Worm (Caenorhabditis elegans) whole organism, mixed stage, embryonic: ENCODE results near the gene npr-35.
A peak's percentile ranks its signal among the peaks of the same experiment; 100 is the strongest.

Experiments
- M03D4.4 ChIP-seq: sonication (generic microtip); optimal IDR thresholded peaks from 2 replicates; lab custom pipeline; 2017; ENCODE audit warnings: mild to moderate bottlenecking, missing genetic modification characterization, missing compliant biosample characterization
- bed-3 ChIP-seq: fragments of 200-800 bp; sonication (Bioruptor generic); optimal IDR thresholded peaks from 3 replicates; lab custom pipeline; 2018; ENCODE audit warnings: mild to moderate bottlenecking, missing genetic modification characterization, moderate library complexity, missing compliant biosample characterization
- blmp-1 ChIP-seq: fragments of 150-350 bp; optimal IDR thresholded peaks from 2 replicates; lab custom pipeline; 2014; ENCODE audit warnings: missing biosample characterization, missing genetic modification characterization
- ceh-39 ChIP-seq: fragments of 150-350 bp; optimal IDR thresholded peaks from 2 replicates; lab custom pipeline; 2014; ENCODE audit warnings: missing biosample characterization, missing genetic modification characterization
- ceh-43 ChIP-seq: fragments of 200-800 bp; sonication (Bioruptor generic); optimal IDR thresholded peaks from 2 replicates; lab custom pipeline; 2018; ENCODE audit warnings: mild to moderate bottlenecking, missing genetic modification characterization, moderate library complexity, missing compliant biosample characterization
- ceh-83 ChIP-seq: fragments of 200-800 bp; sonication (Bioruptor generic); optimal IDR thresholded peaks from 2 replicates; lab custom pipeline; 2018; ENCODE audit warnings: mild to moderate bottlenecking, missing genetic modification characterization, missing compliant biosample characterization
- ces-1 ChIP-seq: fragments of 150-350 bp; optimal IDR thresholded peaks from 2 replicates; lab custom pipeline; 2014; ENCODE audit warnings: missing biosample characterization, missing genetic modification reagents, missing genetic modification characterization
- drap-1 ChIP-seq: fragments of 200-800 bp; sonication (Bioruptor generic); optimal IDR thresholded peaks from 3 replicates; lab custom pipeline; 2018; ENCODE audit warnings: mild to moderate bottlenecking, missing genetic modification characterization, missing compliant biosample characterization
- elt-1 ChIP-seq: sonication (generic microtip); optimal IDR thresholded peaks from 2 replicates; lab custom pipeline; 2017; ENCODE audit warnings: missing genetic modification characterization, mild to moderate bottlenecking, missing compliant biosample characterization, antibody characterized with exemption, moderate library complexity, borderline replicate concordance; ENCODE audit not compliant: insufficient read depth
- elt-3 ChIP-seq: fragments of 150-350 bp; optimal IDR thresholded peaks from 2 replicates; lab custom pipeline; 2014; ENCODE audit warnings: missing biosample characterization, missing genetic modification characterization
- flh-1 ChIP-seq: fragments of 200-800 bp; sonication (Bioruptor generic); optimal IDR thresholded peaks from 2 replicates; lab custom pipeline; 2018; ENCODE audit warnings: mild to moderate bottlenecking, missing genetic modification characterization, moderate library complexity, missing compliant biosample characterization
- ham-2 ChIP-seq: fragments of 200-800 bp; sonication (Bioruptor generic); optimal IDR thresholded peaks from 2 replicates; lab custom pipeline; 2018; ENCODE audit warnings: mild to moderate bottlenecking, missing genetic modification characterization, missing compliant biosample characterization
- hlh-1 ChIP-seq: fragments of 150-350 bp; optimal IDR thresholded peaks from 2 replicates; lab custom pipeline; 2014; ENCODE audit warnings: missing biosample characterization, missing genetic modification reagents, missing genetic modification characterization
- lin-32 ChIP-seq: fragments of 200-800 bp; sonication (Bioruptor generic); optimal IDR thresholded peaks from 2 replicates; lab custom pipeline; 2018; ENCODE audit warnings: mild to moderate bottlenecking, missing genetic modification characterization, missing compliant biosample characterization
- lsy-2 ChIP-seq: fragments of 150-350 bp; optimal IDR thresholded peaks from 2 replicates; lab custom pipeline; 2014; ENCODE audit warnings: missing biosample characterization, missing genetic modification characterization
- mab-5 ChIP-seq: fragments of 150-350 bp; optimal IDR thresholded peaks from 2 replicates; lab custom pipeline; 2014; ENCODE audit warnings: missing biosample characterization, missing genetic modification characterization
- mep-1 ChIP-seq: fragments of 150-350 bp; optimal IDR thresholded peaks from 2 replicates; lab custom pipeline; 2017; ENCODE audit warnings: missing biosample characterization, missing genetic modification reagents, missing genetic modification characterization, inconsistent platforms
- nhr-12 ChIP-seq: fragments of 150-350 bp; optimal IDR thresholded peaks from 2 replicates; lab custom pipeline; 2014; ENCODE audit warnings: missing biosample characterization, missing genetic modification characterization
- nhr-2 ChIP-seq: fragments of 150-350 bp; optimal IDR thresholded peaks from 2 replicates; lab custom pipeline; 2014; ENCODE audit warnings: missing biosample characterization, missing genetic modification characterization
- nhr-237 ChIP-seq: fragments of 150-350 bp; optimal IDR thresholded peaks from 2 replicates; lab custom pipeline; 2014; ENCODE audit warnings: missing biosample characterization, missing genetic modification characterization
- nhr-28 ChIP-seq: fragments of 150-350 bp; optimal IDR thresholded peaks from 2 replicates; lab custom pipeline; 2014; ENCODE audit warnings: missing biosample characterization, missing genetic modification characterization
- nhr-76 ChIP-seq: sonication (generic microtip); optimal IDR thresholded peaks from 2 replicates; lab custom pipeline; 2017; ENCODE audit warnings: missing biosample characterization, missing genetic modification characterization
- pha-4 ChIP-seq: fragments of 150-350 bp; optimal IDR thresholded peaks from 2 replicates; lab custom pipeline; 2018; ENCODE audit warnings: missing biosample characterization, missing genetic modification reagents, missing genetic modification characterization
- snpc-4 ChIP-seq: fragments of 150-350 bp; optimal IDR thresholded peaks from 2 replicates; lab custom pipeline; 2014; ENCODE audit warnings: missing biosample characterization, missing genetic modification characterization
- sptf-1 ChIP-seq: sonication (generic microtip); optimal IDR thresholded peaks from 2 replicates; lab custom pipeline; 2017; ENCODE audit warnings: mild to moderate bottlenecking, missing genetic modification characterization, moderate library complexity, missing compliant biosample characterization
- unc-120 ChIP-seq: sonication (generic microtip); optimal IDR thresholded peaks from 2 replicates; lab custom pipeline; 2017; ENCODE audit warnings: missing genetic modification characterization, missing compliant biosample characterization; ENCODE audit not compliant: poor library complexity, severe bottlenecking
- unc-39 ChIP-seq: fragments of 150-350 bp; optimal IDR thresholded peaks from 2 replicates; lab custom pipeline; 2014; ENCODE audit warnings: missing biosample characterization, missing genetic modification characterization
- unc-62 ChIP-seq: fragments of 150-350 bp; optimal IDR thresholded peaks from 2 replicates; lab custom pipeline; 2014; ENCODE audit warnings: missing biosample characterization, missing genetic modification reagents, missing genetic modification characterization
- ztf-11 ChIP-seq: fragments of 150-350 bp; optimal IDR thresholded peaks from 2 replicates; lab custom pipeline; 2014; ENCODE audit warnings: missing biosample characterization, missing genetic modification characterization

Gene npr-35

DNA sequence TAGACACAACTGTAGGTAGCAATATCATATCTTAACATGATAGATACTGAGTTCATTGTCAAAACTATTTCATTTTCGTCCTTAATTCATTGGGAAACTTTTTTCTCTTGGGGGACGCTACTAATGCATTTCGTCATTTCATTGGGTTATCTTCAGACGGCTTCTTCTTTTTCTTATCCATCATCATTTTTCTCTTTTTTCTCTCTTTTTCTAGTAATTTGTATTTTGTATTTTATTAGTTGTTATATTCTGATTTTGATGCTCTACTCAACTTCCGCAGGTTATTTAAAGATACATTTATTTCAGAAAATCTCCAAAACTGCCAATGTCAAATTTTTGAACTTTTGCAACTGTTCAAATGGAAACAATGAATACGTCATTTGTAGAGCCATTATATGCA, at the start of gene npr-35:
npr-35 (plus strand) TSS at position 301 of the 400 bp plus-strand sequence.
- TF ChIP-seq flh-1 (GFP tag; lab: Kevin White, UChicago), result no peak
- TF ChIP-seq unc-62, result no peak
- TF ChIP-seq drap-1, result no peak
- TF ChIP-seq ceh-39 (tag; lab: Kevin White, UChicago), result no peak
- no peak for TF ChIP-seq unc-120 (tag; lab: Kevin White, UChicago)
- TF ChIP-seq ceh-43 (GFP tag; lab: Kevin White, UChicago), result no peak
- TF ChIP-seq hlh-1 (tag; lab: Kevin White, UChicago), result no peak
- TF ChIP-seq snpc-4, result no peak
- TF ChIP-seq elt-3 (tag; lab: Kevin White, UChicago), result no peak
- no peak for TF ChIP-seq ces-1
- TF ChIP-seq sptf-1, result no peak

ce11 chrIV:7698320-7698719, 45.3 kb upstream of the npr-35 start, which contains the start of gene flp-13:
flp-13 (minus strand) TSS chrIV:7698420.
- TF ChIP-seq nhr-237 (tag; lab: Kevin White, UChicago) (no peak), nhr-12 (tag; lab: Kevin White, UChicago) (no peak), pha-4 (tag; lab: Kevin White, UChicago) (no peak), ham-2 (GFP tag; lab: Kevin White, UChicago) (no peak), hlh-1 (tag; lab: Kevin White, UChicago) (no peak), ceh-43 (GFP tag; lab: Kevin White, UChicago) (no peak), nhr-28 (tag; lab: Kevin White, UChicago) (no peak)

- TF ChIP-seq ham-2 (GFP tag; lab: Kevin White, UChicago), result no peak
- no peak for TF ChIP-seq nhr-28 (tag; lab: Kevin White, UChicago)
- no peak for TF ChIP-seq unc-120 (tag; lab: Kevin White, UChicago)
- TF ChIP-seq ces-1, result no peak
- TF ChIP-seq blmp-1 (tag; lab: Kevin White, UChicago), result no peak
- TF ChIP-seq nhr-76 (tag; lab: Kevin White, UChicago), result no peak
- no peak for TF ChIP-seq lin-32 (GFP tag; lab: Kevin White, UChicago)
- TF ChIP-seq drap-1, result no peak
- no peak for TF ChIP-seq sptf-1
- no peak for TF ChIP-seq elt-3 (tag; lab: Kevin White, UChicago)
- TF ChIP-seq mab-5 (tag; lab: Kevin White, UChicago), result no peak
- TF ChIP-seq elt-1 (tag; lab: Kevin White, UChicago), result no peak
- TF ChIP-seq lsy-2, result no peak
- TF ChIP-seq ceh-43 (GFP tag; lab: Kevin White, UChicago), result no peak
- no peak for TF ChIP-seq ceh-39 (tag; lab: Kevin White, UChicago)
Measured at ce11 chrIV:7706805-7707204, 36.8 kb upstream of the npr-35 start, which contains the start of gene F33D4.4. F33D4.4 (minus strand) TSS chrIV:7706905.

ce11 chrIV:7709701-7710100, 33.9 kb upstream of the npr-35 start, which contains the start of the genes mrpl-1, emc-6 and mrps-24:
mrpl-1 (minus strand) TSS chrIV:7709701.
emc-6 (minus strand) TSS chrIV:7709736.
mrps-24 (plus strand) TSS chrIV:7710045.
- TF ChIP-seq snpc-4, result no peak
- peak; percentile 20 for TF ChIP-seq ceh-83 (GFP tag; lab: Kevin White, UChicago)
- TF ChIP-seq M03D4.4 (tag; lab: Kevin White, UChicago), result no peak
- TF ChIP-seq ces-1, result peak; percentile 87
- TF ChIP-seq ceh-39 (tag; lab: Kevin White, UChicago), result peak; percentile 19
- no peak for TF ChIP-seq hlh-1 (tag; lab: Kevin White, UChicago)
- peak; percentile 66 for TF ChIP-seq lsy-2
- peak; percentile 58 for TF ChIP-seq unc-120 (tag; lab: Kevin White, UChicago)
- no peak for TF ChIP-seq elt-3 (tag; lab: Kevin White, UChicago)
- TF ChIP-seq ztf-11 (tag; lab: Kevin White, UChicago), result no peak
- peak; percentile 37 for TF ChIP-seq nhr-237 (tag; lab: Kevin White, UChicago)
- no peak for TF ChIP-seq unc-39
- TF ChIP-seq mep-1, result peak; percentile 18

- no peak for TF ChIP-seq ceh-43 (GFP tag; lab: Kevin White, UChicago)
- TF ChIP-seq pha-4 (tag; lab: Kevin White, UChicago), result no peak
- TF ChIP-seq bed-3, result no peak
- TF ChIP-seq ztf-11 (tag; lab: Kevin White, UChicago), result no peak
- no peak for TF ChIP-seq ceh-39 (tag; lab: Kevin White, UChicago)
- no peak for TF ChIP-seq elt-1 (tag; lab: Kevin White, UChicago)
- TF ChIP-seq elt-3 (tag; lab: Kevin White, UChicago), result no peak
- TF ChIP-seq unc-39, result no peak
- TF ChIP-seq nhr-28 (tag; lab: Kevin White, UChicago), result no peak
- no peak for TF ChIP-seq unc-120 (tag; lab: Kevin White, UChicago)
- TF ChIP-seq nhr-2, result no peak
- TF ChIP-seq lin-32 (GFP tag; lab: Kevin White, UChicago), result no peak
- TF ChIP-seq lsy-2, result no peak
- no peak for TF ChIP-seq flh-1 (GFP tag; lab: Kevin White, UChicago)
- TF ChIP-seq mab-5 (tag; lab: Kevin White, UChicago), result no peak
- no peak for TF ChIP-seq drap-1
- no peak for TF ChIP-seq snpc-4
Measured at ce11 chrIV:7710824-7711223, 32.8 kb upstream of the npr-35 start, which contains the start of gene nhr-8. nhr-8 (plus strand) TSS chrIV:7710983.
